Worm (Caenorhabditis elegans): Measurements from ENCODE around the gene K07E8.7.

K07E8.7 gene

DNA sequence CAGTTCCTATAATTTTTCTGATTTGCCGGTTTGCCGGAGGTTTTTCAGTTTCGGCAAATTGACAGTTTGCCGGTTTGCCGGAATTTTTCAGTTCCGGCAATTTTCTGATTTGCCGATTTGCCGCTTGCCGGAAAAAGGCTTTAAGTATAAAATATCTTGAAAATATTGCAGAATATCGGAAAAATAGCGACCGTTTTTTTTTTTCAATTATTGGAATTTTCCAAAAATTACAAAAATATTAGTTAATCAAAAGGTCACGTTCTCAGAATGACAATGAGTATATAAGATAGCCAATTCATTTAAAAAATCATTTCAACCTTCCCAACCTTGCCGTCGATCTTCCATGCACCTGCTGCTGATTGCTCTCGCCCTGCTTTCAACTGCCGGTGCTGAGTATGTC lies 32.2 kb upstream of the K07E8.7 start, which contains the start of gene T02H6.7:
Gene T02H6.7 (plus strand): TSS at position 301 of the 400 bp plus-strand sequence.
- no peak for TF ChIP-seq dve-1 (tag; optimal IDR thresholded peaks at IDR 0.05; ENCODE audit: insufficient read depth)
- no peak for TF ChIP-seq F49E8.2 (tag; optimal IDR thresholded peaks at IDR 0.05; ENCODE audit: borderline replicate concordance)
- no peak for TF ChIP-seq unc-130 (GFP tag; optimal IDR thresholded peaks at IDR 0.05)
- no peak for TF ChIP-seq ceh-20 (GFP tag; IDR thresholded peaks at IDR 0.05)
- no peak for TF ChIP-seq F37D6.2 (tag; optimal IDR thresholded peaks at IDR 0.05)
- no peak for TF ChIP-seq nhr-6 (tag; optimal IDR thresholded peaks at IDR 0.05)
- TF ChIP-seq vab-7 (GFP tag; IDR thresholded peaks at IDR 0.05) = no peak
- no peak for TF ChIP-seq mdl-1 (tag; optimal IDR thresholded peaks at IDR 0.05)
- TF ChIP-seq daf-8 (GFP tag; IDR thresholded peaks at IDR 0.05) = no peak
- TF ChIP-seq aha-1 (tag) = no peak
- no peak for TF ChIP-seq php-3 (GFP tag; IDR thresholded peaks at IDR 0.05)
- TF ChIP-seq lin-13 (GFP tag; optimal IDR thresholded peaks at IDR 0.05) = no peak
- no peak for TF ChIP-seq fos-1 (tag; optimal IDR thresholded peaks at IDR 0.05)

DNA sequence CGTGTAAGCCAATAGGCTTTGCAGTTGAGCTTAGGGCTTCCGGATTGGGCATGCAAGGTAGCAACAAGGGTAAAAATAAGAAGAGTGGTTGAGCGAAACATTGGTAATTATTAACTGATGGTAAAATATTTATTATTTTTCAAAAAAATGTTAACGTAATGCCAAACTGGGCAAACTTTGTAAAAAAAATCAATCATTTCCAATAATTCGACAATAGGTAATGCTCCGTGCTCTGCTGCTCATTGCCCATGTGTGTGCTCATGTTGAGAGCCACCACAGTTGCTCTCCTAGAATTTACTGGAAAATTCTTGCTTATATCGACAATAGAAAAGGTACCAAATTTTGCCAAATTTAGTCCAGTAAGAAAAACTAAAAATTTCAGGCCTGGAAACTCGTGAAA lies 30.4 kb upstream of the K07E8.7 start, which contains the start of the genes T02H6.10 and T02H6.8:
Gene T02H6.10 (minus strand): TSS at position 101 of the 400 bp plus-strand sequence.
Gene T02H6.8 (plus strand): TSS at position 221 of the 400 bp plus-strand sequence.
- TF ChIP-seq nhr-42 (GFP tag; IDR thresholded peaks at IDR 0.05) = no peak
- no peak for TF ChIP-seq lin-15B (tag; optimal IDR thresholded peaks at IDR 0.05)
- no peak for TF ChIP-seq F10B5.3 (tag; optimal IDR thresholded peaks at IDR 0.05)
- no peak for TF ChIP-seq F49E8.2 (tag; optimal IDR thresholded peaks at IDR 0.05; ENCODE audit: borderline replicate concordance)
- no peak for TF ChIP-seq hlh-11 (tag; optimal IDR thresholded peaks at IDR 0.05)
- no peak for TF ChIP-seq ceh-82 (tag; optimal IDR thresholded peaks at IDR 0.05)
- no peak for TF ChIP-seq ama-1 (optimal IDR thresholded peaks at IDR 0.05)
- TF ChIP-seq dpl-1 (GFP tag; optimal IDR thresholded peaks at IDR 0.05) = no peak
- no peak for TF ChIP-seq rbr-2 (tag; optimal IDR thresholded peaks at IDR 0.05)
- no peak for TF ChIP-seq jun-1 (tag; optimal IDR thresholded peaks at IDR 0.05)
- TF ChIP-seq egl-43 (GFP tag; IDR thresholded peaks at IDR 0.05) = no peak
- TF ChIP-seq daf-8 (GFP tag; IDR thresholded peaks at IDR 0.05) = no peak
- no peak for TF ChIP-seq aha-1 (tag)
- no peak for TF ChIP-seq Y105C5A.15 (GFP tag; IDR thresholded peaks at IDR 0.05)
- no peak for TF ChIP-seq R02D3.7 (tag; optimal IDR thresholded peaks at IDR 0.05)
- no peak for TF ChIP-seq F44E2.7 (GFP tag; IDR thresholded peaks at IDR 0.05)

DNA sequence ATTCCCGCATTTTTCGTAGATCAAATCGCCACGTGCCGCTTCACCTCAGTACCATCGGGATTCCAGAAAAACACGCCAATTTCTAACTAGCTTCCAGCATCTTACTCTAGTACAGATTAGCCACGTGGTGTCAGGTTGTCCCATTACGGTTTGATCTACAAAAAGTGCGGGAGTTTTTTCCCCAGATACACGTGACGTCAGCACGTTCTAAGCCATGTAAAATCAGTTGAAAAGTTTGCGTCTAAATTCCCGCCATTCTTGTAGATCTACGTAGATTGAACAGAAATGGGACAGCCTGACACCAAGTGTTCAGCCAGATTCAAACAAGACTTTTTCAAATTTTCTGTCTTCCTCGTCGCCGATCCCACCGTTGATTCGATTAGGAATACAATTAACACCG lies 28.4 kb upstream of the K07E8.7 start, which contains the start of gene T02H6.9:
Gene T02H6.9 (plus strand): TSS at position 301 of the 400 bp plus-strand sequence.
- TF ChIP-seq lin-29 (GFP tag; IDR thresholded peaks at IDR 0.05) (no peak), nhr-76 (tag; optimal IDR thresholded peaks at IDR 0.05) (no peak), mep-1 (tag; optimal IDR thresholded peaks at IDR 0.05) (no peak), T20F7.1 (GFP tag; optimal IDR thresholded peaks at IDR 0.05) (no peak), mes-2 (tag; optimal IDR thresholded peaks at IDR 0.05; ENCODE audit: poor library complexity, severe bottlenecking) (no peak), nhr-28 (tag; optimal IDR thresholded peaks at IDR 0.05) (no peak), snpc-1.2 (GFP tag; IDR thresholded peaks at IDR 0.05) (no peak), unc-130 (GFP tag; optimal IDR thresholded peaks at IDR 0.05) (no peak), spr-3 (GFP tag; optimal IDR thresholded peaks at IDR 0.05) (no peak), lsy-2 (tag; optimal IDR thresholded peaks at IDR 0.05) (no peak), Y105C5A.15 (GFP tag; IDR thresholded peaks at IDR 0.05) (no peak), dmd-8 (GFP tag; IDR thresholded peaks at IDR 0.05) (no peak), dve-1 (tag; optimal IDR thresholded peaks at IDR 0.05; ENCODE audit: insufficient read depth) (no peak), arid-1 (GFP tag; conservative IDR thresholded peaks at IDR 0.05) (no peak), ceh-32 (tag; optimal IDR thresholded peaks at IDR 0.05; ENCODE audit: poor library complexity) (no peak), lin-38 (GFP tag; IDR thresholded peaks at IDR 0.05) (no peak), hmg-1.1 (GFP tag; IDR thresholded peaks at IDR 0.05) (no peak), nhr-111 (GFP tag; optimal IDR thresholded peaks at IDR 0.05) (no peak), duxl-1 (tag; optimal IDR thresholded peaks at IDR 0.05; ENCODE audit: poor library complexity) (no peak), ces-1 (GFP tag; optimal IDR thresholded peaks at IDR 0.05) (no peak)
